Worm (Caenorhabditis elegans): Measurements from ENCODE around the gene C34D1.4.

- no peak for TF ChIP-seq nhr-12 (tag; optimal IDR thresholded peaks at IDR 0.05)
- no peak for TF ChIP-seq aly-2 (tag; optimal IDR thresholded peaks at IDR 0.05)
- no peak for TF ChIP-seq dmd-4 (tag; optimal IDR thresholded peaks at IDR 0.05)
- TF ChIP-seq alr-1 (tag; optimal IDR thresholded peaks at IDR 0.05): no peak
- TF ChIP-seq snpc-4 (tag; optimal IDR thresholded peaks at IDR 0.05): no peak
- TF ChIP-seq unc-62 (GFP tag; optimal IDR thresholded peaks at IDR 0.05): no peak
- no peak for TF ChIP-seq elt-3 (tag; optimal IDR thresholded peaks at IDR 0.05)
- TF ChIP-seq peb-1 (tag; optimal IDR thresholded peaks at IDR 0.05): no peak
- no peak for TF ChIP-seq ztf-4 (tag; optimal IDR thresholded peaks at IDR 0.05)
- TF ChIP-seq lin-13 (GFP tag; optimal IDR thresholded peaks at IDR 0.05): no peak
- no peak for TF ChIP-seq nhr-23 (tag; optimal IDR thresholded peaks at IDR 0.05)
- no peak for TF ChIP-seq ama-1 (optimal IDR thresholded peaks at IDR 0.05)
Observed at ce11 chrV:13221066-13221465, 38.0 kb downstream of the C34D1.4 start.

Measured in whole organism, L2 larva.